Fruit fly (Drosophila melanogaster): ENCODE results near the gene CG13386.

dm6 chr2L:8419382-8419940 lies 20.6 kb downstream of the CG13386 start:
- TF ChIP-seq esn (GFP tag; optimal IDR thresholded peaks at IDR 0.05) (no peak), svp (GFP tag) (peak; percentile 96), Eip75B (GFP tag; optimal IDR thresholded peaks at IDR 0.05) (peak; percentile 10), OdsH (GFP tag; optimal IDR thresholded peaks at IDR 0.05) (no peak), Gug (GFP tag; IDR thresholded peaks at IDR 0.05) (no peak), CG31627 (GFP tag; optimal IDR thresholded peaks at IDR 0.05) (no peak), Sox102F (GFP tag; optimal IDR thresholded peaks at IDR 0.05) (no peak), dsx (GFP tag; optimal IDR thresholded peaks at IDR 0.05; ENCODE audit: poor library complexity, severe bottlenecking) (peak; percentile 50), spab (GFP tag; optimal IDR thresholded peaks at IDR 0.05) (no peak), Ets21C (GFP tag; optimal IDR thresholded peaks at IDR 0.05) (no peak)
